Fruit fly (Drosophila melanogaster): ENCODE data around the gene CG4669.

Gene CG4669

dm6 chr3L:5277942-5278341, 43.7 kb downstream of the CG4669 start, which contains the start of gene shep:
TSS of gene shep (minus strand) at chr3L:5277944.
- peak; percentile 93 for TF ChIP-seq fru (GFP tag; optimal IDR thresholded peaks at IDR 0.05)
- peak; percentile 91 for TF ChIP-seq woc (GFP tag; optimal IDR thresholded peaks at IDR 0.05)
- peak; percentile 32 to 94 for TF ChIP-seq foxo (GFP tag; optimal IDR thresholded peaks at IDR 0.05)
- no peak for TF ChIP-seq Myc (optimal IDR thresholded peaks at IDR 0.05)
- peak; percentile 90 for TF ChIP-seq brk (GFP tag; optimal IDR thresholded peaks at IDR 0.05)
- peak; percentile 92 for TF ChIP-seq Sp1 (GFP tag; optimal IDR thresholded peaks at IDR 0.05)
- TF ChIP-seq h (GFP tag; optimal IDR thresholded peaks at IDR 0.05): peak; percentile 93
- no peak for TF ChIP-seq N (GFP tag; optimal IDR thresholded peaks at IDR 0.05)
- TF ChIP-seq sage (GFP tag; optimal IDR thresholded peaks at IDR 0.05): peak; percentile 91
- TF ChIP-seq GATAd (GFP tag; optimal IDR thresholded peaks at IDR 0.05): no peak
- TF ChIP-seq Dif (GFP tag; optimal IDR thresholded peaks at IDR 0.05; ENCODE audit: partially characterized antibody): peak; percentile 57
- peak; percentile 87 for TF ChIP-seq dmrt93B (GFP tag; optimal IDR thresholded peaks at IDR 0.05)
- peak; percentile 93 for TF ChIP-seq HLH106 (tag; optimal IDR thresholded peaks at IDR 0.05)
- TF ChIP-seq rgr (GFP tag; optimal IDR thresholded peaks at IDR 0.05): peak; percentile 94
- TF ChIP-seq lola (GFP tag; optimal IDR thresholded peaks at IDR 0.05): no peak
- TF ChIP-seq Hnf4 (GFP tag; optimal IDR thresholded peaks at IDR 0.05): peak; percentile 82
- peak; percentile 49 for TF ChIP-seq dsf (GFP tag; optimal IDR thresholded peaks at IDR 0.05; ENCODE audit: borderline replicate concordance)
- no peak for TF ChIP-seq Dfd (GFP tag; optimal IDR thresholded peaks at IDR 0.05)
- peak; percentile 64 for TF ChIP-seq tai (GFP tag; optimal IDR thresholded peaks at IDR 0.05)
- TF ChIP-seq ey (GFP tag; optimal IDR thresholded peaks at IDR 0.05): peak; percentile 89
- TF ChIP-seq Hr83 (GFP tag; optimal IDR thresholded peaks at IDR 0.05; ENCODE audit: poor library complexity, severe bottlenecking): peak; percentile 13
- TF ChIP-seq sv (GFP tag; optimal IDR thresholded peaks at IDR 0.05): peak; percentile 73
- no peak for TF ChIP-seq usp (GFP tag; optimal IDR thresholded peaks at IDR 0.05)
- TF ChIP-seq br (GFP tag; optimal IDR thresholded peaks at IDR 0.05): peak; percentile 91
- no peak for TF ChIP-seq Vsx2 (GFP tag; optimal IDR thresholded peaks at IDR 0.05; ENCODE audit: partially characterized antibody)
- TF ChIP-seq Jra (GFP tag; optimal IDR thresholded peaks at IDR 0.05): peak; percentile 39
- peak; percentile 81 for TF ChIP-seq psq (GFP tag; optimal IDR thresholded peaks at IDR 0.05)
- TF ChIP-seq Mio (GFP tag; optimal IDR thresholded peaks at IDR 0.05): peak; percentile 13
- TF ChIP-seq dl (GFP tag; optimal IDR thresholded peaks at IDR 0.05; ENCODE audit: insufficient read depth in 1 of 2, partially characterized antibody in 2 of 2): peak in 1 of 2 experiments; percentile 18
- TF ChIP-seq CrebA (GFP tag; optimal IDR thresholded peaks at IDR 0.05; ENCODE audit: borderline replicate concordance): peak; percentile 52
- TF ChIP-seq Rel (GFP tag; optimal IDR thresholded peaks at IDR 0.05): peak; percentile 46
- peak; percentile 66 for TF ChIP-seq Rel (tag; optimal IDR thresholded peaks at IDR 0.05)
- TF ChIP-seq jim (GFP tag; optimal IDR thresholded peaks at IDR 0.05): no peak
- peak; percentile 89 for TF ChIP-seq CG9705 (GFP tag; optimal IDR thresholded peaks at IDR 0.05)
- TF ChIP-seq CG32264 (GFP tag; optimal IDR thresholded peaks at IDR 0.05): peak; percentile 80
- TF ChIP-seq OdsH (GFP tag; optimal IDR thresholded peaks at IDR 0.05): peak; percentile 92

DNA sequence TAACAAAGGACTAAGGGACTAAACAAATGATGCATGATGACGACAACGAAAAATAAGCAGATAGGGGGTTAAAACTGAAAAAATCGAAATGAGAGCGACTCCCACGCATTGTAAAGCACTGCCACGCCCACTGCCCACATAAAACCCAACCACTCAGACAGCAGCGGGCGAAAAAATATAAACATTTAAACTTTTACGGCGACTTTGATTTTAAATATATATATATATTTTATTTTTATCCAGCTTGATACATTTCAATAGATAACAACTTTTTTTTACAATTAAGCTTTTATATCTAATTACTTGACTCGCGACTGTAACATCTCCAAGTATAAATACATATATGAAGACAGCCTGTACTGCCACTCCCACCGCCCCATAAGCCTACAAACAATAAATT, 44.6 kb downstream of the CG4669 start:
- TF ChIP-seq HLH106 (tag; optimal IDR thresholded peaks at IDR 0.05) (peak; percentile 26), sage (GFP tag; optimal IDR thresholded peaks at IDR 0.05) (no peak), dl (GFP tag; optimal IDR thresholded peaks at IDR 0.05; ENCODE audit: insufficient read depth in 1 of 2, partially characterized antibody in 2 of 2) (no peak), Sp1 (GFP tag; optimal IDR thresholded peaks at IDR 0.05) (peak; percentile 6)

DNA sequence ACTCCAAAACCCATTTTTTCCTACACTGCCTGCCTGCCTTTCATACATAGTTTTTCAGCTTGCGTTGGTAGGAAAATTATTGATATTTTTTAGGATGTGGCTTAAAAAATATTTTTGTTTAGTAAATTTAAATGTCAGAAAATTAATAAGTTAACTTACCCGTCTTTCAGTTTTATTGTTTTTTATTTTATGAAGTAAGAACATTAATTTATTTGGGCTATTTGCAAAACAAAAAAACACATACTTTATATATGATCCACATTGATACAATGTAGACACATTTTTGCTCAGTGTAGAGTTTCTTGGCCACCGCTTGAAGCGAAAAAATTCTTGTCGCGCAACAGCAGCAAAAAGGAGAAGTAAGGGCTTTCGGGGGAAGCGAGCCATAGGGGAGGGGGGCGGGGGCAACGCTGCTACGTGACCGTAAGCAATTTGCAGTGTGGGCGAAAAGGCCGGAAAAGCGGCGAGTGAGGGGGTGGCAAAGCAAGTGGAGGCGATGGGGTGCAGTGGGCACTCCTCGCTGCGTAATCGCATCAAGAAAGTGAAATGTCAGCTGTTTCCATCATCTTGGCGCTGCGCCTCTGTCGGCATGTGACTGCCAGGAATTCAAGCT, 45.8 kb downstream of the CG4669 start:
- TF ChIP-seq Dfd (GFP tag; optimal IDR thresholded peaks at IDR 0.05) (peak; percentile 55), rgr (GFP tag; optimal IDR thresholded peaks at IDR 0.05) (no peak)

All from whole organism, wandering third instar larva.